Fruit fly (Drosophila melanogaster): ENCODE measurements around the gene CG12713.

Gene CG12713

DNA sequence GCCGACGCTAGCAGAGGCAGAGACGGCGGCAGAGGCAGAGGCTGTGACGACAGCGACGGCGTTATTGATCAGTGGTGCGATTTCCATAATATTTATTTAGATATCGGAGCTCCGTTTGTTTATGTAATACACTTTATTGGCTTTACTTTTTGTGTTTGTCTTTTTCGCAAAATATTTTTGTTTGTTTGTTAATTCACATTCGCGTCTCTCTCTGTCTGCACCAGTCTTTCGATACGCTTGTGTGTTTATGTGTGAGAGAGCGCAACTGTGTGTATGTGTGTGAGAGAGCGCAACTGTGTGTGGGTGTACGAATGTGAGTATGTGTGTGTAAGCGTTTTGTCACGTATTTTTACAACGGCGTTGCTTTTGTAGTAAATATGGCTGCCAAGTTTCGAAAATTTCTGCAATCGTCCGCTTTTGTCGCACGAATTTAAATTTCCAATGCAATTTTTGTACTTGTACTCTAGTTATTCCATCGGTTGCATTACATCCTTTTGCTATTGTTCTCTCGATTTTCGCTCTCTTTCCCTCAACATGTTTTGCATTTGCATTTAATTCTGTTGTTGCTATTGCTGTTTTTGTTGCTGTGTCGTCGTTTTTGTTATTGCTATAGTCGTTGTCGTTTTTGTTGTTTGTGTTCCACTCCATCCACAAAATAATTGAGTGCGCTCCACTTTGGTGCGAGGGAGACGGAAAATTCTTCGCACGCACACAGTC lies 6.6 kb upstream of the CG12713 start (continued):
- TF ChIP-seq CG14965 (GFP tag; optimal IDR thresholded peaks at IDR 0.05; ENCODE audit: borderline replicate concordance) (no peak), CG4360 (GFP tag; IDR thresholded peaks at IDR 0.05) (peak; percentile 78), CG10543 (GFP tag; optimal IDR thresholded peaks at IDR 0.05) (no peak), run (tag; optimal IDR thresholded peaks at IDR 0.05) (no peak), zfh2 (GFP tag; optimal IDR thresholded peaks at IDR 0.05) (no peak), CG13296 (GFP tag; optimal IDR thresholded peaks at IDR 0.05) (peak; percentile 60), Dll (GFP tag; IDR thresholded peaks at IDR 0.05; ENCODE audit: partially characterized antibody) (no peak), Lpt (GFP tag; optimal IDR thresholded peaks at IDR 0.05) (no peak), CG8281 (tag; optimal IDR thresholded peaks at IDR 0.05) (no peak), ssp (GFP tag; IDR thresholded peaks at IDR 0.05) (no peak), Chrac-16 (GFP tag; optimal IDR thresholded peaks at IDR 0.05) (no peak), CG11504 (tag; optimal IDR thresholded peaks at IDR 0.05) (peak; percentile 22), Taf1 (GFP tag; IDR thresholded peaks at IDR 0.05) (no peak), Mad (GFP tag; optimal IDR thresholded peaks at IDR 0.05) (no peak), ham (GFP tag; IDR thresholded peaks at IDR 0.05) (no peak), Atf6 (GFP tag; IDR thresholded peaks at IDR 0.05) (no peak), prd (optimal IDR thresholded peaks at IDR 0.05) (no peak), prd (GFP tag; IDR thresholded peaks at IDR 0.05) (peak; percentile 42; the same call in 1 of the 3 replicates), CG2889 (GFP tag; IDR thresholded peaks at IDR 0.05) (no peak), B-H2 (GFP tag; optimal IDR thresholded peaks at IDR 0.05) (peak; percentile 19), CG13287 (GFP tag; IDR thresholded peaks at IDR 0.05; ENCODE audit: partially characterized antibody) (no peak; the same call in 1 of the 2 replicates), CG16813 (GFP tag; IDR thresholded peaks at IDR 0.05; ENCODE audit: partially characterized antibody) (no peak), CG31388 (GFP tag; optimal IDR thresholded peaks at IDR 0.05) (no peak), peb (GFP tag; IDR thresholded peaks at IDR 0.05) (no peak), maf-S (GFP tag; optimal IDR thresholded peaks at IDR 0.05) (no peak), Ravus (GFP tag; IDR thresholded peaks at IDR 0.05) (no peak), HLH3B (GFP tag; IDR thresholded peaks at IDR 0.05) (peak; percentile 20; the same call in 1 of the 2 replicates), CG10321 (GFP tag; IDR thresholded peaks at IDR 0.05) (no peak), sens-2 (GFP tag; IDR thresholded peaks at IDR 0.05) (no peak), emc (GFP tag; optimal IDR thresholded peaks at IDR 0.05) (no peak), CG4282 (GFP tag; optimal IDR thresholded peaks at IDR 0.05) (no peak), CG6254 (GFP tag; optimal IDR thresholded peaks at IDR 0.05) (peak; percentile 21), chm (GFP tag; IDR thresholded peaks at IDR 0.05) (peak; percentile 36; the same call in 1 of the 2 replicates), tio (GFP tag; optimal IDR thresholded peaks at IDR 0.05) (no peak), dimm (GFP tag; IDR thresholded peaks at IDR 0.05) (no peak), CG7786 (GFP tag; optimal IDR thresholded peaks at IDR 0.05) (no peak), GATAe (GFP tag; conservative IDR thresholded peaks at IDR 0.05) (no peak), ase (GFP tag; IDR thresholded peaks at IDR 0.05) (no peak), toy (GFP tag; IDR thresholded peaks at IDR 0.05) (no peak), Dbx (GFP tag; IDR thresholded peaks at IDR 0.05) (no peak), CG1792 (GFP tag; optimal IDR thresholded peaks at IDR 0.05) (peak; percentile 10), CG13123 (GFP tag; optimal IDR thresholded peaks at IDR 0.05) (no peak), sob (GFP tag; IDR thresholded peaks at IDR 0.05) (peak; percentile 56; the same call in 1 of the 2 replicates), zfh1 (GFP tag; IDR thresholded peaks at IDR 0.05) (no peak), nerfin-1 (tag; optimal IDR thresholded peaks at IDR 0.05) (peak; percentile 46), grau (tag; optimal IDR thresholded peaks at IDR 0.05) (no peak), CG9609 (GFP tag; optimal IDR thresholded peaks at IDR 0.05) (no peak), ind (GFP tag; optimal IDR thresholded peaks at IDR 0.05) (no peak), sens (GFP tag) (peak; percentile 52), CG17385 (GFP tag; optimal IDR thresholded peaks at IDR 0.05) (no peak), CG11695 (GFP tag; IDR thresholded peaks at IDR 0.05) (peak; percentile 49; the same call in 1 of the 3 replicates), CG14667 (GFP tag; IDR thresholded peaks at IDR 0.05) (no peak)

Measured in whole organism, embryonic.